Worm (Caenorhabditis elegans) whole organism, L1 larva: ENCODE data around the gene scav-5.

ENCODE experiments used
- C16A3.4 ChIP-seq: fragments of 150-350 bp; optimal IDR thresholded peaks from 2 replicates; lab custom pipeline; 2014; ENCODE audit warnings: missing biosample characterization, missing genetic modification characterization
- ceh-8 ChIP-seq: fragments of 200-800 bp; sonication (Bioruptor generic); optimal IDR thresholded peaks from 2 replicates; lab custom pipeline; 2018; ENCODE audit warnings: mild to moderate bottlenecking, missing genetic modification characterization, moderate library complexity, missing compliant biosample characterization
- ceh-82 ChIP-seq, 3 experiments: fragments of 150-350 bp in 1 of 3; sonication (generic microtip) in 2 of 3; optimal IDR thresholded peaks; 2 replicates each; lab custom pipeline; 2014 to 2017; ENCODE audit warnings: missing biosample characterization in 3 of 3, missing genetic modification characterization in 3 of 3
- ceh-90 ChIP-seq: sonication (generic microtip); optimal IDR thresholded peaks from 2 replicates; lab custom pipeline; 2016; ENCODE audit warnings: missing genetic modification characterization, missing compliant biosample characterization
- ces-1 ChIP-seq: fragments of 150-350 bp; optimal IDR thresholded peaks from 2 replicates; lab custom pipeline; 2014; ENCODE audit warnings: missing biosample characterization, missing genetic modification reagents, missing genetic modification characterization
- efl-1 ChIP-seq, 4 experiments: fragments of 150-350 bp; optimal IDR thresholded peaks in 3 of 4; peaks in 1 of 4; 1 replicate in 1 of 4; 2 replicates in 3 of 4; lab custom pipeline; 2014; ENCODE audit warnings: missing biosample characterization in 2 of 4, missing genetic modification characterization in 2 of 4, missing genetic modification reagents in 2 of 4
- egl-27 ChIP-seq, 2 experiments: fragments of 150-350 bp in 1 of 2; sonication (generic microtip); optimal IDR thresholded peaks; 3 replicates each; lab custom pipeline; 2017 to 2018; ENCODE audit warnings: missing biosample characterization in 2 of 2, missing genetic modification characterization in 2 of 2, missing genetic modification reagents in 2 of 2
- elt-2 ChIP-seq: sonication (generic microtip); optimal IDR thresholded peaks from 2 replicates; lab custom pipeline; 2016; ENCODE audit warnings: missing genetic modification characterization, mild to moderate bottlenecking, inconsistent platforms, missing compliant biosample characterization, missing genetic modification reagents
- fkh-10 ChIP-seq: sonication (generic microtip); optimal IDR thresholded peaks from 2 replicates; lab custom pipeline; 2017; ENCODE audit warnings: missing biosample characterization, missing genetic modification reagents, missing genetic modification characterization
- fkh-4 ChIP-seq: sonication (generic microtip); optimal IDR thresholded peaks from 2 replicates; lab custom pipeline; 2016; ENCODE audit warnings: missing compliant biosample characterization, missing genetic modification characterization, borderline replicate concordance
- fkh-8 ChIP-seq: sonication (generic microtip); optimal IDR thresholded peaks from 2 replicates; lab custom pipeline; 2016; ENCODE audit warnings: mild to moderate bottlenecking, missing genetic modification characterization, missing compliant biosample characterization
- hlh-17 ChIP-seq: fragments of 200-800 bp; sonication (Bioruptor generic); optimal IDR thresholded peaks from 2 replicates; lab custom pipeline; 2018; ENCODE audit warnings: missing genetic modification characterization, mild to moderate bottlenecking, missing compliant biosample characterization, moderate library complexity, borderline replicate concordance
- hlh-4 ChIP-seq: sonication (generic microtip); optimal IDR thresholded peaks from 2 replicates; lab custom pipeline; 2016; ENCODE audit warnings: mild to moderate bottlenecking, missing genetic modification characterization, missing compliant biosample characterization
- hpl-2 ChIP-seq: fragments of 150-350 bp; optimal IDR thresholded peaks from 2 replicates; lab custom pipeline; 2014; ENCODE audit warnings: missing biosample characterization, missing genetic modification reagents, missing genetic modification characterization
- irx-1 ChIP-seq: sonication (generic microtip); optimal IDR thresholded peaks from 2 replicates; lab custom pipeline; 2016; ENCODE audit warnings: missing genetic modification characterization, missing compliant biosample characterization
- isw-1 ChIP-seq: fragments of 200-800 bp; sonication (Bioruptor generic); IDR thresholded peaks from 2 replicates; pipeline ENCODE4 v1.3.6; 2022; ENCODE audit warnings: missing genetic modification characterization, missing compliant biosample characterization
- lin-14 ChIP-seq: fragments of 200-800 bp; sonication (Bioruptor generic); optimal IDR thresholded peaks from 2 replicates; lab custom pipeline; 2018; ENCODE audit warnings: mild to moderate bottlenecking, missing genetic modification characterization, moderate library complexity, missing compliant biosample characterization
- lin-15B ChIP-seq: fragments of 150-350 bp; sonication (generic microtip); optimal IDR thresholded peaks from 3 replicates; lab custom pipeline; 2014; ENCODE audit warnings: missing biosample characterization, missing genetic modification characterization
- lin-35 ChIP-seq, 2 experiments: fragments of 150-350 bp; optimal IDR thresholded peaks; 2 replicates each; lab custom pipeline; 2014; ENCODE audit warnings: missing biosample characterization in 2 of 2, missing genetic modification characterization in 2 of 2, missing genetic modification reagents in 2 of 2
- lir-3 ChIP-seq: sonication (generic microtip); optimal IDR thresholded peaks from 2 replicates; lab custom pipeline; 2016; ENCODE audit warnings: mild to moderate bottlenecking, missing genetic modification characterization, moderate library complexity, missing compliant biosample characterization; ENCODE audit not compliant: poor library complexity
- mab-9 ChIP-seq: fragments of 200-800 bp; sonication (Bioruptor generic); IDR thresholded peaks from 2 replicates; pipeline ENCODE4 v1.3.6; 2022; ENCODE audit warnings: missing genetic modification reagents, missing genetic modification characterization, missing compliant biosample characterization
- mdl-1 ChIP-seq, 2 experiments: fragments of 150-350 bp; optimal IDR thresholded peaks; 2 replicates each; lab custom pipeline; 2014 to 2017; ENCODE audit warnings: missing biosample characterization in 2 of 2, missing genetic modification characterization in 2 of 2, inconsistent platforms in 1 of 2
- mep-1 ChIP-seq: fragments of 150-350 bp; optimal IDR thresholded peaks from 2 replicates; lab custom pipeline; 2014; ENCODE audit warnings: missing biosample characterization, missing genetic modification characterization
- nhr-11 ChIP-seq: fragments of 150-350 bp; optimal IDR thresholded peaks from 2 replicates; lab custom pipeline; 2014; ENCODE audit warnings: missing biosample characterization, missing genetic modification characterization
- nhr-19 ChIP-seq: fragments of 200-800 bp; sonication (Bioruptor generic); conservative IDR thresholded peaks from 2 replicates; pipeline ENCODE4 v1.3.6; 2022; ENCODE audit warnings: missing genetic modification characterization, missing compliant biosample characterization
- nhr-20 ChIP-seq: sonication (generic microtip); optimal IDR thresholded peaks from 2 replicates; lab custom pipeline; 2016; ENCODE audit warnings: mild to moderate bottlenecking, missing genetic modification characterization, missing compliant biosample characterization
- nhr-47 ChIP-seq: sonication (generic microtip); optimal IDR thresholded peaks from 2 replicates; lab custom pipeline; 2016; ENCODE audit warnings: mild to moderate bottlenecking, missing genetic modification characterization, moderate library complexity, missing compliant biosample characterization
- nhr-76 ChIP-seq: sonication (generic microtip); optimal IDR thresholded peaks from 2 replicates; lab custom pipeline; 2017; ENCODE audit warnings: missing biosample characterization, missing genetic modification characterization
- nhr-84 ChIP-seq: sonication (generic microtip); optimal IDR thresholded peaks from 2 replicates; lab custom pipeline; 2017; ENCODE audit warnings: missing biosample characterization, missing genetic modification characterization
- nhr-85 ChIP-seq: sonication (generic microtip); peaks from one replicate; lab custom pipeline; 2016; ENCODE audit warnings: missing genetic modification characterization, inconsistent platforms, missing compliant biosample characterization
- nhr-90 ChIP-seq: sonication (generic microtip); optimal IDR thresholded peaks from 2 replicates; lab custom pipeline; 2016; ENCODE audit warnings: mild to moderate bottlenecking, missing genetic modification characterization, missing compliant biosample characterization; ENCODE audit not compliant: poor library complexity
- pag-3 ChIP-seq: sonication (generic microtip); optimal IDR thresholded peaks from 2 replicates; lab custom pipeline; 2017; ENCODE audit warnings: missing genetic modification characterization, mild to moderate bottlenecking, missing compliant biosample characterization, antibody characterized with exemption, borderline replicate concordance; ENCODE audit not compliant: insufficient read depth
- pax-3 ChIP-seq: fragments of 200-800 bp; sonication (Bioruptor generic); optimal IDR thresholded peaks from 2 replicates; lab custom pipeline; 2018; ENCODE audit warnings: mild to moderate bottlenecking, missing genetic modification characterization, moderate library complexity, missing compliant biosample characterization
- pqm-1 ChIP-seq: sonication (generic microtip); optimal IDR thresholded peaks from 3 replicates; lab custom pipeline; 2017; ENCODE audit warnings: missing biosample characterization, missing genetic modification characterization
- rnt-1 ChIP-seq: sonication (generic microtip); optimal IDR thresholded peaks from 2 replicates; lab custom pipeline; 2016; ENCODE audit warnings: mild to moderate bottlenecking, missing genetic modification characterization, moderate library complexity, missing compliant biosample characterization
- skn-1 ChIP-seq: fragments of 150-350 bp; optimal IDR thresholded peaks from 2 replicates; lab custom pipeline; 2014; ENCODE audit warnings: missing biosample characterization, missing genetic modification characterization
- snu-23 ChIP-seq: sonication (generic microtip); optimal IDR thresholded peaks from 2 replicates; lab custom pipeline; 2016; ENCODE audit warnings: missing genetic modification characterization, missing compliant biosample characterization
- sox-4 ChIP-seq: sonication (generic microtip); optimal IDR thresholded peaks from 2 replicates; lab custom pipeline; 2016; ENCODE audit warnings: missing genetic modification characterization, missing compliant biosample characterization
- sptf-1 ChIP-seq: fragments of 150-350 bp; optimal IDR thresholded peaks from 2 replicates; lab custom pipeline; 2014; ENCODE audit warnings: missing biosample characterization, missing genetic modification characterization
- unc-130 ChIP-seq: fragments of 150-350 bp; optimal IDR thresholded peaks from 2 replicates; lab custom pipeline; 2017; ENCODE audit warnings: missing biosample characterization, missing genetic modification characterization, inconsistent platforms
- unc-86 ChIP-seq: sonication (generic microtip); optimal IDR thresholded peaks from 2 replicates; lab custom pipeline; 2016; ENCODE audit warnings: missing genetic modification characterization, missing compliant biosample characterization
- xbp-1 ChIP-seq: sonication (generic microtip); optimal IDR thresholded peaks from 2 replicates; lab custom pipeline; 2016; ENCODE audit warnings: missing genetic modification characterization, missing compliant biosample characterization

The scav-5 gene

DNA sequence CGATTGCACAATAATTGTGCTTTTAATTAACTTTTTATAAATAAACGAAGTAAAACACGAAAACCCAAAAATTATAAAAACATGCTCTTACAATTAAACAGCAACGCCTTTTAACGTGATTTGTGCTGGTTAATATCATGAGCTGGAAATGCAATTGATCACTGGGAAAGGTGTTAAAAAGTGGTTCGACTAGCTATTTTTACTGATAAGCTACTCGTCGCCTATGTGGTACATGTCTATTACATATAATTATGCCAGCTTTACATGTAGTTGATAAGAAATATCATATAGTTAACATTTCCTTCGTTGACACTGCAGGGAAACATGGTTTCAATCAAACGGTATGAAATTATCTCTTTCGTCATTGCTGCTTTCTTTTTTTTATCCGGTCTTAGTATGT is at the start of gene scav-5:
scav-5 (plus strand) TSS at position 297 of the 400 bp plus-strand sequence.
- TF ChIP-seq lin-14 (GFP tag; lab: Kevin White, UChicago) (peak; percentile 20), hlh-4 (tag; lab: Kevin White, UChicago) (no peak), lin-35 (GFP tag; optimal IDR thresholded peaks at IDR 0.05; lab: Kevin White, UChicago) (peak in 1 of 2 experiments; percentile 37), elt-2 (tag; lab: Kevin White, UChicago) (peak; percentile 90), efl-1 (optimal IDR thresholded peaks at IDR 0.05; lab: Kevin White, UChicago) (no peak), efl-1 (GFP tag; optimal IDR thresholded peaks at IDR 0.05 in 1 of 2; lab: Kevin White, UChicago) (peak in 1 of 2 experiments; percentile 69)

- TF ChIP-seq nhr-90 (tag; lab: Kevin White, UChicago) (no peak), fkh-10 (GFP tag; lab: Kevin White, UChicago) (peak; percentile 36), nhr-47 (tag; lab: Kevin White, UChicago) (no peak), mab-9 (no peak), mdl-1 (tag; optimal IDR thresholded peaks at IDR 0.05; lab: Kevin White, UChicago) (no peak), nhr-11 (no peak), skn-1 (tag; lab: Kevin White, UChicago) (no peak), nhr-84 (tag; lab: Kevin White, UChicago) (no peak), hpl-2 (no peak), egl-27 (tag; optimal IDR thresholded peaks at IDR 0.05; lab: Kevin White, UChicago) (no peak), C16A3.4 (tag; lab: Kevin White, UChicago) (no peak), sptf-1 (tag; lab: Kevin White, UChicago) (no peak), nhr-76 (tag; lab: Kevin White, UChicago) (no peak), nhr-20 (tag; lab: Kevin White, UChicago) (no peak), ceh-82 (tag; optimal IDR thresholded peaks at IDR 0.05; lab: Kevin White, UChicago) (peak in 1 of 3 experiments; percentile 28), lin-14 (GFP tag; lab: Kevin White, UChicago) (peak; percentile 74), pax-3 (tag; lab: Kevin White, UChicago) (no peak), hlh-17 (GFP tag; lab: Kevin White, UChicago) (no peak), unc-86 (tag; lab: Kevin White, UChicago) (peak; percentile 0), lin-15B (tag; lab: Kevin White, UChicago) (no peak), ceh-8 (no peak)
- TF ChIP-seq, all 84 proteins: peak for 4
These were observed 43.9 kb upstream of the scav-5 start for ce11 chrX:9814132-9814811.

DNA sequence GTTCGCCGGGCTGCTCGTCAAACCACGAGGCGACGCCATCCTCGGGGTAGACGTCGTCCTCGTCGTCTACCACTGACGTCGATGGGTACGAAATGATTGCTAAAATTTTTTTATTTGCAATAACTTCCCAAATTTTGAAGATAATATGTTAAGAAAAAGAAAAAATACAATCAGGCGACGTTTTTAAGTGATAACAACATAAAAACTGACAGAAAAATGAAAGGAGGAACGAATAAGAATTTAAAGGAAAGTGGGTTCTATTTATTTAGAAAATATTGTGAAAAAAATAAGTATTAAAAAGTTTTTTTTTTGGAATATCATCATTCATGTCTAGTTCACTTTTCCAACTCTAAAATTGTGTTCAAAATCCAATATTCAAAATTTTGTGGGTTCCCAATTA is 36.0 kb upstream of the scav-5 start, which contains the start of gene dpy-22:
dpy-22 (minus strand) TSS at position 101 of the 400 bp plus-strand sequence.
- no peak for TF ChIP-seq nhr-85
- TF ChIP-seq sox-4 (tag; lab: Kevin White, UChicago) = no peak
- no peak for TF ChIP-seq ces-1 (GFP tag; lab: Kevin White, UChicago)
- TF ChIP-seq ceh-90 (tag; lab: Kevin White, UChicago) = no peak
- TF ChIP-seq, all 84 proteins: peak for 0

- peak; percentile 36 for TF ChIP-seq elt-2 (tag; lab: Kevin White, UChicago)
- TF ChIP-seq fkh-4 (tag; lab: Kevin White, UChicago) = no peak
- no peak for TF ChIP-seq isw-1
- TF ChIP-seq pqm-1 (tag; lab: Kevin White, UChicago) = no peak
- TF ChIP-seq nhr-85 = peak; percentile 45
- peak; percentile 10 for TF ChIP-seq unc-130 (tag; lab: Kevin White, UChicago)
- TF ChIP-seq nhr-19 (GFP tag; lab: Robert Waterston, UW) = peak; percentile 25; the same call in 1 of the 2 replicates
- peak in 1 of 2 experiments; percentile 51 for TF ChIP-seq efl-1 (optimal IDR thresholded peaks at IDR 0.05; lab: Kevin White, UChicago)
- peak in 1 of 2 experiments; percentile 47 for TF ChIP-seq efl-1 (GFP tag; optimal IDR thresholded peaks at IDR 0.05 in 1 of 2; lab: Kevin White, UChicago)
- peak; percentile 0 to 22 for TF ChIP-seq egl-27 (tag; optimal IDR thresholded peaks at IDR 0.05; lab: Kevin White, UChicago)
- peak; percentile 62 for TF ChIP-seq mep-1
- no peak for TF ChIP-seq ceh-90 (tag; lab: Kevin White, UChicago)
- no peak for TF ChIP-seq pag-3
- no peak for TF ChIP-seq ces-1 (GFP tag; lab: Kevin White, UChicago)
- TF ChIP-seq pax-3 (tag; lab: Kevin White, UChicago) = no peak
- no peak for TF ChIP-seq fkh-8 (tag; lab: Kevin White, UChicago)
- peak; percentile 60 for TF ChIP-seq rnt-1 (tag; lab: Kevin White, UChicago)
- peak; percentile 31 for TF ChIP-seq C16A3.4 (tag; lab: Kevin White, UChicago)
- TF ChIP-seq lir-3 (tag; lab: Kevin White, UChicago) = peak; percentile 55
- peak; percentile 76 for TF ChIP-seq snu-23 (GFP tag; lab: Kevin White, UChicago)
- no peak for TF ChIP-seq irx-1 (tag; lab: Kevin White, UChicago)
- TF ChIP-seq xbp-1 (tag; lab: Kevin White, UChicago) = peak; percentile 54
These were observed 35.4 kb upstream of the scav-5 start for ce11 chrX:9822606-9823264.
